Worm (Caenorhabditis elegans) whole organism, midembryonic: ENCODE results near the gene Y53F4B.36.

ENCODE experiments used
- T22C8.4 ChIP-seq: fragments of 200-800 bp; sonication (Bioruptor generic); IDR thresholded peaks from 2 replicates; pipeline ENCODE4 v1.3.6; 2022; ENCODE audit warnings: missing genetic modification characterization, missing compliant biosample characterization
- cog-1 ChIP-seq: sonication (generic microtip); optimal IDR thresholded peaks from 2 replicates; lab custom pipeline; 2016; ENCODE audit warnings: missing genetic modification characterization, missing compliant biosample characterization
- flt-1 ChIP-seq: fragments of 200-800 bp; sonication (Bioruptor generic); IDR thresholded peaks from 2 replicates; pipeline ENCODE4 v1.3.6; 2022; ENCODE audit warnings: missing genetic modification characterization, missing compliant biosample characterization
- klf-2 ChIP-seq: fragments of 200-800 bp; sonication (Bioruptor generic); conservative IDR thresholded peaks from 2 replicates; pipeline ENCODE4 v1.3.6; 2022; ENCODE audit warnings: missing genetic modification reagents, missing genetic modification characterization, missing compliant biosample characterization
- med-1 ChIP-seq: sonication (generic microtip); optimal IDR thresholded peaks from 2 replicates; lab custom pipeline; 2017; ENCODE audit warnings: missing genetic modification characterization, mild to moderate bottlenecking, missing compliant biosample characterization, antibody characterized with exemption, missing genetic modification reagents; ENCODE audit not compliant: insufficient read depth
- ref-1 ChIP-seq: fragments of 200-800 bp; sonication (Bioruptor generic); conservative IDR thresholded peaks from 2 replicates; pipeline ENCODE4 v1.3.6; 2022; ENCODE audit warnings: missing genetic modification reagents, missing genetic modification characterization, missing compliant biosample characterization
- tab-1 ChIP-seq: fragments of 200-800 bp; sonication (Bioruptor generic); IDR thresholded peaks from 2 replicates; pipeline ENCODE4 v1.3.6; 2022; ENCODE audit warnings: missing genetic modification characterization, missing compliant biosample characterization
- ztf-23 ChIP-seq: fragments of 200-800 bp; sonication (Bioruptor generic); IDR thresholded peaks from 2 replicates; pipeline ENCODE4 v1.3.6; 2022; ENCODE audit warnings: missing genetic modification reagents, missing genetic modification characterization, missing compliant biosample characterization
- ztf-29 ChIP-seq: fragments of 200-800 bp; sonication (Bioruptor generic); IDR thresholded peaks from 2 replicates; pipeline ENCODE4 v1.3.6; 2022; ENCODE audit warnings: missing genetic modification reagents, missing genetic modification characterization, missing compliant biosample characterization

Gene Y53F4B.36

ce11 chrII:15226186-15226585 lies 50.4 kb downstream of the Y53F4B.36 start:
- TF ChIP-seq klf-2 (GFP tag; lab: Robert Waterston, UW) (no peak), ztf-29 (no peak), med-1 (no peak), flt-1 (no peak), tab-1 (GFP tag; lab: Robert Waterston, UW) (no peak), cog-1 (tag; lab: Kevin White, UChicago) (no peak), T22C8.4 (GFP tag; lab: Robert Waterston, UW) (no peak), ztf-23 (GFP tag; lab: Robert Waterston, UW) (no peak), ref-1 (GFP tag; lab: Robert Waterston, UW) (no peak)

ce11 chrII:15226805-15227204 lies 51.1 kb downstream of the Y53F4B.36 start:
- TF ChIP-seq cog-1 (tag; lab: Kevin White, UChicago) (no peak), tab-1 (GFP tag; lab: Robert Waterston, UW) (no peak), T22C8.4 (GFP tag; lab: Robert Waterston, UW) (no peak), ref-1 (GFP tag; lab: Robert Waterston, UW) (no peak), med-1 (no peak), klf-2 (GFP tag; lab: Robert Waterston, UW) (no peak), ztf-29 (no peak), flt-1 (no peak), ztf-23 (GFP tag; lab: Robert Waterston, UW) (no peak)
